Worm (Caenorhabditis elegans) whole organism, L4 larva: ENCODE results near the gene flad-1.

Experiments
- D1046.2 ChIP-seq: fragments of 200-800 bp; sonication (Bioruptor generic); IDR thresholded peaks from 2 replicates; pipeline ENCODE4 v1.3.6; 2022; ENCODE audit warnings: missing genetic modification characterization, missing compliant biosample characterization
- fos-1 ChIP-seq: fragments of 150-350 bp; optimal IDR thresholded peaks from 2 replicates; lab custom pipeline; 2014; ENCODE audit warnings: missing biosample characterization, missing genetic modification characterization
- hmg-1.1 ChIP-seq: fragments of 200-800 bp; sonication (Bioruptor generic); IDR thresholded peaks from 2 replicates; pipeline ENCODE4 v1.3.6; 2022; ENCODE audit warnings: missing genetic modification reagents, missing genetic modification characterization, missing compliant biosample characterization
- skn-1 ChIP-seq: fragments of 150-350 bp; optimal IDR thresholded peaks from 2 replicates; lab custom pipeline; 2014; ENCODE audit warnings: missing biosample characterization, missing genetic modification characterization
- snpc-4 ChIP-seq: fragments of 150-350 bp; optimal IDR thresholded peaks from 2 replicates; lab custom pipeline; 2014; ENCODE audit warnings: missing biosample characterization, missing genetic modification characterization
- tag-97 ChIP-seq: fragments of 200-800 bp; sonication (Bioruptor generic); IDR thresholded peaks from 2 replicates; pipeline ENCODE4 v1.3.6; 2022; ENCODE audit warnings: missing genetic modification characterization, missing compliant biosample characterization
- unc-62 ChIP-seq, 3 experiments: fragments of 150-350 bp in 1 of 3; sonication (generic microtip); optimal IDR thresholded peaks in 2 of 3; peaks in 1 of 3; 1 replicate in 1 of 3; 2 replicates in 2 of 3; lab custom pipeline; 2014 to 2017; ENCODE audit warnings: missing biosample characterization in 3 of 3, missing genetic modification characterization in 3 of 3, missing genetic modification reagents in 3 of 3, missing genotype in 1 of 3
- zip-11 ChIP-seq: fragments of 200-800 bp; sonication (Bioruptor generic); IDR thresholded peaks from 2 replicates; pipeline ENCODE4 v1.3.6; 2022; ENCODE audit warnings: missing genetic modification characterization, missing compliant biosample characterization

- TF ChIP-seq tag-97 (GFP tag; lab: Robert Waterston, UW) (no peak), zip-11 (no peak), unc-62 (GFP tag; optimal IDR thresholded peaks at IDR 0.05 in 1 of 2; lab: Kevin White, UChicago) (no peak), unc-62 (tag; optimal IDR thresholded peaks at IDR 0.05; lab: Kevin White, UChicago) (no peak), D1046.2 (GFP tag; lab: Robert Waterston, UW) (no peak), hmg-1.1 (GFP tag; lab: Robert Waterston, UW) (no peak), snpc-4 (no peak), fos-1 (tag; lab: Kevin White, UChicago) (no peak), skn-1 (tag; lab: Kevin White, UChicago) (no peak)
Measured at ce11 chrII:9931476-9931875, 12.5 kb upstream of the flad-1 start, which contains the start of gene pho-11.
